Fruit fly (Drosophila melanogaster) whole organism, embryonic: Measurements from ENCODE around the gene mthl12.

Source experiments
- CG3065 ChIP-seq: fragments of 200-800 bp; sonication (Bioruptor generic); optimal IDR thresholded peaks from 2 replicates; lab custom pipeline; 2016; ENCODE audit warnings: missing biosample characterization, missing genetic modification characterization
- H2.0 ChIP-seq: fragments of 200-800 bp; sonication (Bioruptor generic); IDR thresholded peaks from 2 replicates; pipeline ENCODE4 v1.3.6; 2022; ENCODE audit warnings: missing biosample characterization, missing genetic modification characterization
- gce ChIP-seq: fragments of 200-800 bp; sonication (Bioruptor generic); IDR thresholded peaks from 3 replicates; pipeline ENCODE4 v1.3.6; 2022; ENCODE audit warnings: missing biosample characterization, missing genetic modification characterization

DNA sequence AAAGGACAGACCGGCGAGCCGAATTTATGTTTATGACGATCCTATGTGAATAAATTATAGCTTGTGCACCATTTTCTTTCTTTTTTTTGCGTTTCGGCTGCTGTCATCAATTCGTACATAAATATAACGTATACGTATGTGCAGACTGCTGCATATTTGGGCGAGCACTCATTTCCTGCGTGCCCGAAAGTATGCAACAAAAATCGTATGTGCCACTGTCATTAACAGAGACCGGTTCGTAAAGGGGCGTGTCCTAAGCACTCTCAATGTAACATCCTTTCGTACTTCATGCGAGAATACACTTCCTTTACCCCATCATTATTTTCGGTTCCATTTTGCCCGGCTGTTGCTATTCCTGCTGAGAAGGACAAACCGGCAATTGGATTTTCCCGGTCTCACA, 6.6 kb downstream of the mthl12 start:
- TF ChIP-seq CG3065 (GFP tag; lab: Kevin White, UChicago): peak; percentile 30
- no peak for TF ChIP-seq gce (GFP tag; lab: Robert Waterston, UW)
- no peak for TF ChIP-seq H2.0 (GFP tag; lab: Robert Waterston, UW)
